Worm (Caenorhabditis elegans) whole organism, L3 larva: ENCODE results near the gene F16H6.4.
"Not testable (repeated sequence)": the region's sequence is repeated elsewhere in the genome, so short reads cannot be mapped to it uniquely, and the experiment has no call there.

Experiments
- R02D3.7 ChIP-seq: fragments of 150-350 bp; optimal IDR thresholded peaks from 2 replicates; lab custom pipeline; 2014; ENCODE audit warnings: missing biosample characterization, missing genetic modification characterization
- ZK546.5 ChIP-seq: sonication (generic microtip); optimal IDR thresholded peaks from 2 replicates; lab custom pipeline; 2017; ENCODE audit warnings: missing biosample characterization, missing genetic modification characterization
- aly-2 ChIP-seq: fragments of 150-350 bp; optimal IDR thresholded peaks from 2 replicates; lab custom pipeline; 2014; ENCODE audit warnings: missing biosample characterization, missing genetic modification characterization
- ceh-9 ChIP-seq: sonication (generic microtip); optimal IDR thresholded peaks from 2 replicates; lab custom pipeline; 2018; ENCODE audit warnings: missing biosample characterization, missing genetic modification characterization
- daf-12 ChIP-seq: fragments of 150-350 bp; optimal IDR thresholded peaks from 2 replicates; lab custom pipeline; 2014; ENCODE audit warnings: missing biosample characterization, missing genetic modification reagents, missing genetic modification characterization
- egl-27 ChIP-seq: sonication (generic microtip); optimal IDR thresholded peaks from 4 replicates; lab custom pipeline; 2017; ENCODE audit warnings: missing biosample characterization, missing genetic modification reagents, missing genetic modification characterization
- egl-5 ChIP-seq: fragments of 150-350 bp; optimal IDR thresholded peaks from 2 replicates; lab custom pipeline; 2017; ENCODE audit warnings: missing biosample characterization, missing genetic modification reagents, missing genetic modification characterization, inconsistent platforms
- elt-1 ChIP-seq: fragments of 150-350 bp; optimal IDR thresholded peaks from 2 replicates; lab custom pipeline; 2014; ENCODE audit warnings: missing biosample characterization, missing genetic modification characterization
- elt-2 ChIP-seq: sonication (generic microtip); optimal IDR thresholded peaks from 2 replicates; lab custom pipeline; 2016; ENCODE audit warnings: missing genetic modification reagents, mild to moderate bottlenecking, missing genetic modification characterization, missing compliant biosample characterization
- eor-1 ChIP-seq, 2 experiments: fragments of 150-350 bp; optimal IDR thresholded peaks; 2 replicates each; lab custom pipeline; 2014 to 2018; ENCODE audit warnings: missing biosample characterization in 2 of 2, missing genetic modification characterization in 2 of 2
- fkh-2 ChIP-seq: fragments of 150-350 bp; optimal IDR thresholded peaks from 2 replicates; lab custom pipeline; 2014; ENCODE audit warnings: missing biosample characterization, missing genetic modification reagents, missing genetic modification characterization
- jun-1 ChIP-seq: fragments of 150-350 bp; optimal IDR thresholded peaks from 2 replicates; lab custom pipeline; 2014; ENCODE audit warnings: missing biosample characterization, missing genetic modification reagents, missing genetic modification characterization
- lin-15B ChIP-seq: fragments of 150-350 bp; optimal IDR thresholded peaks from 2 replicates; lab custom pipeline; 2014; ENCODE audit warnings: missing biosample characterization, missing genetic modification characterization
- lin-39 ChIP-seq: fragments of 150-350 bp; optimal IDR thresholded peaks from 2 replicates; lab custom pipeline; 2018; ENCODE audit warnings: missing biosample characterization, missing genetic modification reagents, missing genetic modification characterization
- mdl-1 ChIP-seq: fragments of 150-350 bp; optimal IDR thresholded peaks from 2 replicates; lab custom pipeline; 2014; ENCODE audit warnings: missing biosample characterization, missing genetic modification characterization
- mml-1 ChIP-seq: fragments of 150-350 bp; sonication (generic microtip); optimal IDR thresholded peaks from 3 replicates; lab custom pipeline; 2014; ENCODE audit warnings: missing biosample characterization, missing genetic modification characterization
- nfya-1 ChIP-seq: sonication (generic microtip); optimal IDR thresholded peaks from 2 replicates; lab custom pipeline; 2017; ENCODE audit warnings: missing genetic modification characterization, mild to moderate bottlenecking, missing compliant biosample characterization, antibody characterized with exemption, moderate library complexity; ENCODE audit not compliant: insufficient read depth
- nhr-11 ChIP-seq: fragments of 150-350 bp; optimal IDR thresholded peaks from 2 replicates; lab custom pipeline; 2014; ENCODE audit warnings: missing biosample characterization, missing genetic modification characterization
- nhr-12 ChIP-seq: fragments of 150-350 bp; optimal IDR thresholded peaks from 2 replicates; lab custom pipeline; 2014; ENCODE audit warnings: missing biosample characterization, missing genetic modification characterization
- nhr-237 ChIP-seq: fragments of 150-350 bp; optimal IDR thresholded peaks from 2 replicates; lab custom pipeline; 2014; ENCODE audit warnings: missing biosample characterization, missing genetic modification characterization
- nhr-25 ChIP-seq: sonication (generic microtip); optimal IDR thresholded peaks from 2 replicates; lab custom pipeline; 2017; ENCODE audit warnings: missing biosample characterization, missing genetic modification characterization
- nhr-43 ChIP-seq: sonication (generic microtip); optimal IDR thresholded peaks from 2 replicates; lab custom pipeline; 2016; ENCODE audit warnings: mild to moderate bottlenecking, missing genetic modification characterization, missing compliant biosample characterization; ENCODE audit not compliant: poor library complexity, severe bottlenecking
- nhr-67 ChIP-seq: fragments of 150-350 bp; optimal IDR thresholded peaks from 2 replicates; lab custom pipeline; 2014; ENCODE audit warnings: missing biosample characterization, missing genetic modification characterization
- nhr-76 ChIP-seq: fragments of 150-350 bp; sonication (generic microtip); optimal IDR thresholded peaks from 5 replicates; lab custom pipeline; 2014; ENCODE audit warnings: missing biosample characterization, missing genetic modification characterization
- nhr-77 ChIP-seq: fragments of 150-350 bp; optimal IDR thresholded peaks from 2 replicates; lab custom pipeline; 2014; ENCODE audit warnings: missing biosample characterization, missing genetic modification characterization
- pha-4 ChIP-seq: fragments of 150-350 bp; optimal IDR thresholded peaks from 2 replicates; lab custom pipeline; 2014; ENCODE audit warnings: missing biosample characterization, missing genetic modification reagents, missing genetic modification characterization
- pqm-1 ChIP-seq: fragments of 150-350 bp; optimal IDR thresholded peaks from 2 replicates; lab custom pipeline; 2017; ENCODE audit warnings: missing biosample characterization, missing genetic modification characterization, inconsistent platforms
- sea-2 ChIP-seq: fragments of 150-350 bp; sonication (generic microtip); optimal IDR thresholded peaks from 4 replicates; lab custom pipeline; 2014; ENCODE audit warnings: missing biosample characterization, missing genetic modification reagents, missing genetic modification characterization
- snpc-4 ChIP-seq: fragments of 150-350 bp; optimal IDR thresholded peaks from 2 replicates; lab custom pipeline; 2014; ENCODE audit warnings: missing biosample characterization, missing genetic modification characterization
- tbx-2 ChIP-seq: sonication (generic microtip); optimal IDR thresholded peaks from 2 replicates; lab custom pipeline; 2016; ENCODE audit warnings: mild to moderate bottlenecking, missing genetic modification characterization, missing compliant biosample characterization
- unc-62 ChIP-seq: fragments of 150-350 bp; sonication (generic microtip); optimal IDR thresholded peaks from 4 replicates; lab custom pipeline; 2014; ENCODE audit warnings: missing biosample characterization, missing genetic modification reagents, missing genetic modification characterization
- ztf-4 ChIP-seq: fragments of 150-350 bp; optimal IDR thresholded peaks from 2 replicates; lab custom pipeline; 2014; ENCODE audit warnings: missing biosample characterization, missing genetic modification characterization

The F16H6.4 gene

DNA sequence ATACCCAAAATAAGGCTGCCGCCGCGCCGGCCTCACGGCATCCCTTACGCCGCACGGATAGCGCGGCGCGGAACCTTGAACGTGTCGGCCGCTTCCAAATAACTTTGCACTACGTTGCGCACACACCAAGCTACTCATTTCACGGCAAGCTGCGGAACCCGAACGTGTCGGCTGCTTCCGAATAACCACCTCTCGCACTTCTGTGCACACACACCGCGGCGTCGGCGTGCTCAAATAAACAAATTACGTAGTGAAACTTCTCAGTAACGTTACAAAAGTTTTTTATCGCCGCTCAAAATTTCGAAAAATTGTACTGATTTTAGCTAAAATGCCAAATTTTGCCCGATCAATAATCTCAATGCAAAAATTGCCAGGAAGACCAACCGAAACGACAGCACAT, 14.3 kb downstream of the F16H6.4 start:
- no peak for TF ChIP-seq jun-1 (tag; lab: Kevin White, UChicago)
- TF ChIP-seq eor-1 (tag; optimal IDR thresholded peaks at IDR 0.05; lab: Kevin White, UChicago) = no peak
- no peak for TF ChIP-seq nhr-76 (tag; lab: Kevin White, UChicago)
- no peak for TF ChIP-seq lin-15B (tag; lab: Kevin White, UChicago)
- TF ChIP-seq egl-27 = no peak
- no peak for TF ChIP-seq ceh-9 (tag; lab: Kevin White, UChicago)
- no peak for TF ChIP-seq tbx-2 (tag; lab: Kevin White, UChicago)
- TF ChIP-seq ztf-4 (tag; lab: Kevin White, UChicago) = no peak
- TF ChIP-seq nhr-237 (tag; lab: Kevin White, UChicago) = no peak
- TF ChIP-seq nhr-25 = no peak
- TF ChIP-seq R02D3.7 (tag; lab: Kevin White, UChicago) = no peak

DNA sequence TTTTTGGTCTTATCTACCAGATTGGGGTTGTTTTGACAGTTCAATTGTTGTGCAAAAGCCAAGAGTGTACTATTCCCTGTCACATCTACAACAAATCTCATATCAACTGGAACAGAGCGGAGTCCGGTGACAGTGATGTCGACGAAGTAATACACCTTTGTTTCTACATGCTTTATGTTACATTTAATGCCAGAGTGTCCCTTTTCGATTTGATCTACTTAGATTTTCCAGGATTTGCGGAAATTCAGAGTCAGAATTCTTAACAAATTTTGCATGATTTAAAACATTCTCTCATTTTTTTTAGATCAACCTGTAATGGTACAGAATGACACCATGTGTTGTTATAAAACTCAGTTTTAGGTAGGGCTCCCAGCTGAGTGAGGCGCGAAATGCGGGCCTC, 17.7 kb downstream of the F16H6.4 start, which contains the start of gene F16H6.8:
Gene F16H6.8, minus strand, starts transcription at position 101 of the 400 bp plus-strand sequence.
- TF ChIP-seq snpc-4, nhr-11, ztf-4 (tag; lab: Kevin White, UChicago): not testable (repeated sequence)

DNA sequence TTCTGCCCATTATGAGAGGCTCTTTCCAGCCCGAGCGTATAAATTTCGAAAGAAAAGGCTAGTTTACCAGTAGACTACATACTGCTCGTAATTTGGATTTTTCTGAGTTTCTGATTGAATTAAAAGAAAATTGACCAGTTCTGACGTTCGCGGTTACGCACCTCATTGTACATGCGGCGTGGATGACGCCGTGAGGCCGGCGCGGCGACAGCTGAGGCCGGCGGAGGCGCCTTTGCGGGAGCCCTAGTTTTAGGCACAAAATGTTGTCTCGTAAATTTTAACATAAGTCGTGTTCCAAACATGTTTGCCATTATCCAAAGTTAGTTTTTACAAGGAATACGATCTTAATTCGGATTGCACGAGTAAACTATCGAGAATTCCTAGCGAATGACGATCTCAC, 18.3 kb downstream of the F16H6.4 start, which contains the start of gene F16H6.9:
Gene F16H6.9, plus strand, starts transcription at position 301 of the 400 bp plus-strand sequence.
- not testable (repeated sequence) for TF ChIP-seq ZK546.5 (tag; lab: Kevin White, UChicago); aly-2 (tag; lab: Kevin White, UChicago); nhr-25

DNA sequence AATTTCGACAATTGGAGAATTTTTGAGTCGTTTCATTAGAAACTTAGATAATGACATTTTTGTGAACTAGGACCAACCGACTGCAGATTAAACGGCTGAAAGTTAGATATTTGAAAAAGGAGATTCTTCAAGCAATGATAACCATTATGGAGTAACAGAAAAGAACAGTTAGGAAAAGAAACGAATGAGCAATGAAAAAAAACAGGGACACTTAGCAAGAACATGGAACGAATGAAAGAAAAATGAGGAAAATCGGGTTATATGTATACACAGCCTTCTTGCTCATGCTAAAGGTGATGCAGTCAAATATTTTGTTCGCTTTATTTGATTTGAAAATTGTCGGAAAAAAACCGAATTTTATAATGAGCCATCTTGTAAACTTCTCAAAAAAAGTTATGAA, 25.8 kb downstream of the F16H6.4 start, which contains the start of gene F16H6.10:
Gene F16H6.10, minus strand, starts transcription at position 101 of the 400 bp plus-strand sequence.
- TF ChIP-seq ztf-4 (tag; lab: Kevin White, UChicago) = no peak
- TF ChIP-seq nhr-11 (tag; lab: Kevin White, UChicago) = no peak
- no peak for TF ChIP-seq snpc-4 (tag; lab: Kevin White, UChicago)
- no peak for TF ChIP-seq nhr-76 (tag; lab: Kevin White, UChicago)
- no peak for TF ChIP-seq nhr-12 (tag; lab: Kevin White, UChicago)
- no peak for TF ChIP-seq aly-2 (tag; lab: Kevin White, UChicago)
- no peak for TF ChIP-seq R02D3.7 (tag; lab: Kevin White, UChicago)
- no peak for TF ChIP-seq unc-62 (GFP tag; lab: Kevin White, UChicago)

DNA sequence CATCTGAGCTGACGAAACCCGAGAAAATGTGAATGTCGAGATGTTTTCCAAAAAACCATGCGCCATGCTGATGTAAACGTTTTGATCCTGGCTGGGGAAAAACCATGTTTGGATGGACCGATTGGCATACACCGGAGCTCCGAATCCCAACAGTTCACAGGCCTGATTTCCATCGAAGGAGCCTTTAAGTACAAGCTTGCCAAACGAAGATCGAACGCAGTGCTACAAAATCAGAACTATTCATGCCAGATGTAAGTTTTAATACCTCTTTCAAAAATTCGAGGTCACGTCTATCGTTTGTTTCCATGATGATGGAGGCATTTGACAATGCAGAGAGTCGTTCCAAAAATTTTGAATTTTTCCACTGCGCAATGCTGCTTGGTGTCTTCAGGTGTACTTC, 37.3 kb downstream of the F16H6.4 start:
- TF ChIP-seq tbx-2 (tag; lab: Kevin White, UChicago) = no peak
- TF ChIP-seq daf-12 (tag; lab: Kevin White, UChicago) = no peak
- no peak for TF ChIP-seq nhr-11 (tag; lab: Kevin White, UChicago)
- no peak for TF ChIP-seq nhr-67 (tag; lab: Kevin White, UChicago)

DNA sequence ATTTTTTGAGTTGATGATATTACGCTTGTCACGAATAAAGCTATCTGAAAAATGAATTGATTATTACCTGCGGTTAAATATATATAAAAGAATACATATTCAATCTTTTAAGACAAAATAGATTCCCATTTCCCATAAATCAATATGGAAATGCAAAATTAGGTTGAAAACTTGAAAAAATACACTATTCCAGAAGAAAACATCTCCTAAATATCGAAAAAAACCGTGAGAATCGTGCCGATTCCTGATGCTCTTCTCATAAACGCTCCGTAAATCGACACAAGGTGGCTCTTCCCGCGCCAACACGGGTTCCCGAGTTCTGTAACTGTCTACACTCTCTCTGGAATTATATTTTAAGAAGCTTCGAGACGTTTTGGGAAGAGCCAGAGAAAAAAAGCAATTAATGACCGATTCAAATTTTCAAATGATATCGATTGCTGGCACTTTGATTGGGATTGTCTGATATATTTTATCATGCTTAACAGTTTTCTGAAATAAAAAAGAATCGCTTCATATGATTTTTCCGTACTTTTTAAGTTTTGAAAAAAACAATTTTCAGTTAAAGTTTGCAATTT, 38.3 kb downstream of the F16H6.4 start, which contains the start of gene R10E8.3:
Gene R10E8.3, minus strand, starts transcription at position 51 of the 575 bp plus-strand sequence.
- TF ChIP-seq nhr-25 (no peak), lin-15B (tag; lab: Kevin White, UChicago) (no peak), elt-2 (tag; lab: Kevin White, UChicago) (peak; percentile 53), lin-39 (tag; lab: Kevin White, UChicago) (no peak), pqm-1 (peak; percentile 43)

DNA sequence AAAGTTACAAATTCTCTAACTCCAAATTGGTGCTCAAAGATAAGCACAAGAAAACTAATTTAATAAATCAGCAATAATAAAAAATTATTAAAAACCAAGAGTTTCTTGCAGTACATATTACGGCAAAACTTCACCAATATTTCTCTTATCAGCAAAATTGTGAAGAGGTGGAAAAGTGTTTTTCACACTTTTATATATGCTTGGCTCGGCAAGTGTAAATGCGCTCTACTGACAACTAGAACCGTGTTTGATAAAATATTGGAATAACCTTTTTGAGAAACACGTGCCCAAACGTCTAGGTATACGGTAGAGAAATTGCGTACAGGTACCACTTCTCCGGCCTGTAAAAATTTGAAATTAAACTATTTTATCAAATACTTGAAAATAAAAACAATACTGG, 42.8 kb downstream of the F16H6.4 start, which contains the start of gene R10E8.8:
Gene R10E8.8, minus strand, starts transcription at position 343 of the 400 bp plus-strand sequence.
- TF ChIP-seq ztf-4 (tag; lab: Kevin White, UChicago) = no peak
- TF ChIP-seq egl-5 (tag; lab: Kevin White, UChicago) = no peak
- TF ChIP-seq mml-1 = no peak
- no peak for TF ChIP-seq nhr-11 (tag; lab: Kevin White, UChicago)
- peak; percentile 17 for TF ChIP-seq pha-4 (tag; lab: Kevin White, UChicago)
- peak; percentile 87 for TF ChIP-seq elt-2 (tag; lab: Kevin White, UChicago)
- no peak for TF ChIP-seq mdl-1 (tag; lab: Kevin White, UChicago)
- TF ChIP-seq ceh-9 (tag; lab: Kevin White, UChicago) = no peak
- TF ChIP-seq pqm-1 = peak; percentile 72
- TF ChIP-seq fkh-2 (tag; lab: Kevin White, UChicago) = no peak
- no peak for TF ChIP-seq nhr-77
- TF ChIP-seq elt-1 (tag; lab: Kevin White, UChicago) = no peak
- TF ChIP-seq nhr-43 (tag; lab: Kevin White, UChicago) = no peak
- no peak for TF ChIP-seq ZK546.5 (tag; lab: Kevin White, UChicago)
- TF ChIP-seq nfya-1 = peak; percentile 17
- no peak for TF ChIP-seq sea-2
- no peak for TF ChIP-seq lin-39 (tag; lab: Kevin White, UChicago)
- TF ChIP-seq daf-12 (tag; lab: Kevin White, UChicago) = no peak
